Worm (Caenorhabditis elegans): Measurements from ENCODE around the gene Y56A3A.16.

Gene Y56A3A.16

ce11 chrIII:11914220-11914619, at the start of gene Y56A3A.16:
Y56A3A.16 (minus strand) TSS chrIII:11914320.
- no peak for TF ChIP-seq sma-3 (GFP tag; optimal IDR thresholded peaks at IDR 0.05)
- TF ChIP-seq R02D3.7 (tag; optimal IDR thresholded peaks at IDR 0.05): no peak
- TF ChIP-seq lsy-2 (tag; optimal IDR thresholded peaks at IDR 0.05): no peak
- TF ChIP-seq nhr-12 (tag; optimal IDR thresholded peaks at IDR 0.05): no peak

- TF ChIP-seq sma-9 (GFP tag; optimal IDR thresholded peaks at IDR 0.05): no peak
- TF ChIP-seq sma-9 (tag; optimal IDR thresholded peaks at IDR 0.05): no peak
- no peak for TF ChIP-seq unc-62 (GFP tag; optimal IDR thresholded peaks at IDR 0.05)
- TF ChIP-seq ztf-1 (GFP tag; conservative IDR thresholded peaks at IDR 0.05): no peak
- no peak for TF ChIP-seq elt-1 (tag; optimal IDR thresholded peaks at IDR 0.05)
- no peak for TF ChIP-seq aly-2 (tag; optimal IDR thresholded peaks at IDR 0.05)
- TF ChIP-seq elt-3 (tag; optimal IDR thresholded peaks at IDR 0.05): no peak
- no peak for TF ChIP-seq nhr-237 (tag; optimal IDR thresholded peaks at IDR 0.05)
- TF ChIP-seq nhr-25 (tag; optimal IDR thresholded peaks at IDR 0.05): no peak
Measured at ce11 chrIII:11960080-11960479, 46.0 kb upstream of the Y56A3A.16 start, which contains the start of gene top-3. top-3 (minus strand) TSS chrIII:11960180.

- TF ChIP-seq mdl-1 (tag; optimal IDR thresholded peaks at IDR 0.05) (no peak), dmd-4 (tag; optimal IDR thresholded peaks at IDR 0.05) (no peak), zag-1 (tag; optimal IDR thresholded peaks at IDR 0.05) (no peak), nhr-237 (tag; optimal IDR thresholded peaks at IDR 0.05) (no peak), blmp-1 (tag; optimal IDR thresholded peaks at IDR 0.05; ENCODE audit: insufficient read depth) (no peak), crh-2 (tag; optimal IDR thresholded peaks at IDR 0.05) (no peak), nhr-21 (tag; optimal IDR thresholded peaks at IDR 0.05) (no peak), skn-1 (tag; optimal IDR thresholded peaks at IDR 0.05) (no peak), F13H6.1 (tag; optimal IDR thresholded peaks at IDR 0.05) (no peak)
Measured at ce11 chrIII:11954150-11954549, 40.0 kb upstream of the Y56A3A.16 start.

ce11 chrIII:11951111-11951510, 37.0 kb upstream of the Y56A3A.16 start:
- no peak for TF ChIP-seq R02D3.7 (tag; optimal IDR thresholded peaks at IDR 0.05)

DNA sequence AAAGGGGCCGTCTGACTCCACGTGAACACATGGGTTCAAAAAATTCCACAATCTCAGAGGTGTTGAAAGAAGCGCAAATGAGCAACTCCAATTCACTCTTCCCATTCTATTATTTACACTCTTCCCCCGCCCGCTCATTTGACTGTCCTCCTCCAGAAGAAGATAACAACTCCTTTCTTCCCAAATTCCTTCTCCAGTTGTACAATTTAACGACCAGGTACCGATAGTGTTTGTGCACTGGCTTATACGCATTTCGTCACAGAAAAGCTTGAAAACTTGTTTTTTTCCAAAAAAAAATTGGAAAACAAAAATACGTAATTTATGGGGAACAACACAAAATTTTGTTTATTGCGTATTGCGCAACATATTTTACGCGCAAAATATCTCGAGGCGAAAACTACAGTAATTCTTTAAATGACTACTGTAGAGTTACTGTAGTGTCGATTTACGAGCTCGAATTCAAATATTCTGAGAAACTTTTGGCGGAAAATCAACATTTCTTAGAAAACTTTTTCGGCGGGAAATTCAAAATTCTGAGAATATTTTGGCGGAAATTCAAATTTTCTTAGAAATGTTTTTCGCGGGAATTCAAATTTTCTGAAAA, 35.3 kb upstream of the Y56A3A.16 start:
- TF ChIP-seq fos-1 (tag; optimal IDR thresholded peaks at IDR 0.05) (peak; percentile 56), Y55F3AM.14 (GFP tag; optimal IDR thresholded peaks at IDR 0.05) (no peak)

DNA sequence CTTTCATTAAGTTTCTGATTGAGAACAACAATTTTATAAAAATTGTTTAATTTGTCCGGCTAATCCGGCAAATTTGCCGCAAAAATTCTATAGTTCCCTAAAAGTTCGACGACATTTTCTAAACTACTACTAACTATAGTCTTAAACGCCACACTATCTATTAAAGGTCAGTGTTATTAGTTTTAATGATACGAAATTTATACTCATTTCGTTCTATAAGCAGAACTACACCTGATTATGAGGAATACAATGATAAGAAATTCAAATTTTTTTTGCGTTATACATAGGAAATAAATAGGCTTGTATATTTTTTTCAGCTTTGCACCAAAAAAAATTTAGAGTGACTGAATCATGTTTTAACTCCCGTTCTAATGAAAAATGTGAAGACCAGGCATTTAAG, 34.3 kb upstream of the Y56A3A.16 start:
- TF ChIP-seq fos-1 (tag; optimal IDR thresholded peaks at IDR 0.05): peak; percentile 73
- no peak for TF ChIP-seq mbf-1 (tag; optimal IDR thresholded peaks at IDR 0.05)

- TF ChIP-seq nhr-129 (tag; optimal IDR thresholded peaks at IDR 0.05): peak; percentile 52
- no peak for TF ChIP-seq C34F6.9 (tag; optimal IDR thresholded peaks at IDR 0.05)
- peak; percentile 97 for TF ChIP-seq fos-1 (tag; optimal IDR thresholded peaks at IDR 0.05)
Measured at ce11 chrIII:11947527-11947926, 33.4 kb upstream of the Y56A3A.16 start.

DNA sequence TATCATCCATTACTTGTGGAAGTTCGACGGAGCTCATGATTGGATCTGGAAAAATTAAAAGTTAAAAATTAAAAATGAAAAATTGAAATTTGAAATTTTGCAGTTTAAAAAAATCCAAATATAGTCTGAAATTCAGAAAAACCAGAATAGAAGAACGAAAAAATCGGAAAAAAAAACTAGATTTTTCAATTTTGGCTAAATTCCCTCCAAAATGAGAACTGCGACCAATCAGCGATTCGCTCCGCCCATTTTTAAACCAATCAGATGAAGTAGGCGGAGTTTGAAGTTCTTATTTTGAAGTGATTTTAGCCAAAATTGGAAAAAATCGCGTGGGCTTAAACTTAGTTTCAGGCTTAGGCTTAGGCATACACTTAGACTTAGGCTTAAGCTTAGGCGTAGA, 32.9 kb upstream of the Y56A3A.16 start, which contains the start of gene Y56A3A.7:
TSS of gene Y56A3A.7 (minus strand) at position 47 of the 400 bp plus-strand sequence.
- TF ChIP-seq nhr-6 (tag; optimal IDR thresholded peaks at IDR 0.05): no peak
- TF ChIP-seq F13H6.1 (tag; optimal IDR thresholded peaks at IDR 0.05): no peak
- no peak for TF ChIP-seq ceh-82 (tag; optimal IDR thresholded peaks at IDR 0.05)
- TF ChIP-seq nhr-237 (tag; optimal IDR thresholded peaks at IDR 0.05): no peak
- TF ChIP-seq Y55F3AM.14 (GFP tag; optimal IDR thresholded peaks at IDR 0.05): no peak
- no peak for TF ChIP-seq mbf-1 (tag; optimal IDR thresholded peaks at IDR 0.05)
- no peak for TF ChIP-seq lsy-2 (tag; optimal IDR thresholded peaks at IDR 0.05)
- no peak for TF ChIP-seq lin-39 (tag; optimal IDR thresholded peaks at IDR 0.05)
- TF ChIP-seq nhr-25 (tag; optimal IDR thresholded peaks at IDR 0.05): no peak
- TF ChIP-seq dmd-4 (tag; optimal IDR thresholded peaks at IDR 0.05): no peak
- no peak for TF ChIP-seq ama-1 (optimal IDR thresholded peaks at IDR 0.05)
- TF ChIP-seq crh-2 (tag; optimal IDR thresholded peaks at IDR 0.05): no peak
- TF ChIP-seq zag-1 (tag; optimal IDR thresholded peaks at IDR 0.05): no peak
- TF ChIP-seq blmp-1 (tag; optimal IDR thresholded peaks at IDR 0.05; ENCODE audit: insufficient read depth): no peak
- no peak for TF ChIP-seq nhr-12 (tag; optimal IDR thresholded peaks at IDR 0.05)
- TF ChIP-seq nhr-11 (tag; optimal IDR thresholded peaks at IDR 0.05): no peak
- no peak for TF ChIP-seq unc-55 (GFP tag; optimal IDR thresholded peaks at IDR 0.05)
- TF ChIP-seq peb-1 (tag; optimal IDR thresholded peaks at IDR 0.05): no peak
- no peak for TF ChIP-seq lin-13 (GFP tag; optimal IDR thresholded peaks at IDR 0.05)
- TF ChIP-seq skn-1 (tag; optimal IDR thresholded peaks at IDR 0.05): no peak
